Fruit fly (Drosophila melanogaster) whole organism, embryonic: ENCODE results near the gene spn-B.

Source experiments
- ATbp ChIP-seq: fragments of 200-800 bp; sonication (Bioruptor generic); optimal IDR thresholded peaks from 2 replicates; lab custom pipeline; 2017; ENCODE audit warnings: missing biosample characterization, mild to moderate bottlenecking, missing genetic modification characterization, missing genetic modification reagents
- Atf3 ChIP-seq: fragments of 200-800 bp; sonication (Bioruptor generic); optimal IDR thresholded peaks from 3 replicates; lab custom pipeline; 2016; ENCODE audit warnings: missing biosample characterization, missing genetic modification characterization
- Blimp-1 ChIP-seq: fragments of 200-800 bp; sonication (Bioruptor generic); optimal IDR thresholded peaks from 3 replicates; lab custom pipeline; 2018; ENCODE audit warnings: missing biosample characterization, missing genetic modification characterization, mild to moderate bottlenecking, moderate library complexity, missing genetic modification reagents
- CG10431 ChIP-seq: fragments of 200-800 bp; sonication (Bioruptor generic); optimal IDR thresholded peaks from 3 replicates; lab custom pipeline; 2018; ENCODE audit warnings: missing biosample characterization, mild to moderate bottlenecking, missing genetic modification characterization
- CG11247 ChIP-seq: fragments of 200-800 bp; sonication (Bioruptor generic); IDR thresholded peaks from 2 replicates; pipeline ENCODE4 v1.3.6; 2022; ENCODE audit warnings: missing biosample characterization, missing genetic modification characterization
- CG11504 ChIP-seq: fragments of 200-800 bp; sonication (Bioruptor generic); optimal IDR thresholded peaks from 3 replicates; lab custom pipeline; 2019; ENCODE audit warnings: missing biosample characterization, mild to moderate bottlenecking, missing genetic modification characterization, moderate library complexity
- CG12071 ChIP-seq: fragments of 200-800 bp; sonication (Bioruptor generic); optimal IDR thresholded peaks from 3 replicates; lab custom pipeline; 2018; ENCODE audit warnings: missing biosample characterization, mild to moderate bottlenecking, missing genetic modification characterization
- CG1233 ChIP-seq: fragments of 200-800 bp; sonication (Bioruptor generic); optimal IDR thresholded peaks from 4 replicates; lab custom pipeline; 2018; ENCODE audit warnings: missing biosample characterization, mild to moderate bottlenecking, missing genetic modification characterization
- CG14014 ChIP-seq: fragments of 200-800 bp; sonication (Bioruptor generic); IDR thresholded peaks from 2 replicates; pipeline ENCODE4 v1.3.6; 2022; ENCODE audit warnings: missing biosample characterization, missing genetic modification characterization
- CG15269 ChIP-seq: fragments of 200-800 bp; sonication (Bioruptor generic); optimal IDR thresholded peaks from 2 replicates; lab custom pipeline; 2018; ENCODE audit warnings: missing biosample characterization, mild to moderate bottlenecking, missing genetic modification characterization, moderate library complexity
- CG15514 ChIP-seq: fragments of 200-800 bp; sonication (Bioruptor generic); optimal IDR thresholded peaks from 3 replicates; lab custom pipeline; 2017; ENCODE audit warnings: missing biosample characterization, missing genetic modification characterization, mild to moderate bottlenecking, moderate library complexity, missing genetic modification reagents
- CG17385 ChIP-seq: fragments of 200-800 bp; sonication (Bioruptor generic); optimal IDR thresholded peaks from 3 replicates; lab custom pipeline; 2018; ENCODE audit warnings: missing biosample characterization, mild to moderate bottlenecking, missing genetic modification characterization
- CG17568 ChIP-seq: fragments of 200-800 bp; sonication (Bioruptor generic); optimal IDR thresholded peaks from 2 replicates; lab custom pipeline; 2018; ENCODE audit warnings: missing biosample characterization, mild to moderate bottlenecking, missing genetic modification characterization, moderate library complexity
- CG17829 ChIP-seq: fragments of 200-800 bp; optimal IDR thresholded peaks from 2 replicates; lab custom pipeline; 2019; ENCODE audit warnings: missing biosample characterization, mild to moderate bottlenecking, missing genetic modification characterization, moderate library complexity
- CG18011 ChIP-seq: fragments of 200-800 bp; sonication (Bioruptor generic); optimal IDR thresholded peaks from 2 replicates; lab custom pipeline; 2017; ENCODE audit warnings: missing biosample characterization, missing genetic modification characterization, mild to moderate bottlenecking, moderate library complexity, missing genotype
- CG2678 ChIP-seq: fragments of 200-800 bp; sonication (Bioruptor generic); optimal IDR thresholded peaks from 3 replicates; lab custom pipeline; 2019; ENCODE audit warnings: missing biosample characterization, mild to moderate bottlenecking, missing genetic modification characterization, moderate library complexity
- CG2875 ChIP-seq: fragments of 200-800 bp; sonication (Bioruptor generic); optimal IDR thresholded peaks from 2 replicates; lab custom pipeline; 2017; ENCODE audit warnings: missing biosample characterization, mild to moderate bottlenecking, missing genetic modification characterization, missing genetic modification reagents
- CG30403 ChIP-seq: fragments of 200-800 bp; sonication (Bioruptor generic); optimal IDR thresholded peaks from 3 replicates; lab custom pipeline; 2016; ENCODE audit warnings: missing biosample characterization, missing genetic modification characterization
- CG3065 ChIP-seq: fragments of 200-800 bp; sonication (Bioruptor generic); optimal IDR thresholded peaks from 2 replicates; lab custom pipeline; 2016; ENCODE audit warnings: missing biosample characterization, missing genetic modification characterization
- CG42726 ChIP-seq: fragments of 200-800 bp; sonication (Bioruptor generic); IDR thresholded peaks from 2 replicates; pipeline ENCODE4 v1.3.6; 2022; ENCODE audit warnings: missing biosample characterization, missing genetic modification characterization; ENCODE audit not compliant: partially characterized antibody
- CG6813 ChIP-seq: fragments of 200-800 bp; sonication (Bioruptor generic); optimal IDR thresholded peaks from 2 replicates; lab custom pipeline; 2017; ENCODE audit warnings: missing biosample characterization, missing genetic modification characterization, mild to moderate bottlenecking, moderate library complexity, missing genetic modification reagents
- CG7271 ChIP-seq: fragments of 200-800 bp; sonication (Bioruptor generic); optimal IDR thresholded peaks from 2 replicates; lab custom pipeline; 2018; ENCODE audit warnings: missing biosample characterization, mild to moderate bottlenecking, missing genetic modification characterization, moderate library complexity
- CG7839 ChIP-seq: fragments of 200-800 bp; sonication (Bioruptor generic); optimal IDR thresholded peaks from 3 replicates; lab custom pipeline; 2018; ENCODE audit warnings: missing biosample characterization, mild to moderate bottlenecking, missing genetic modification characterization, moderate library complexity
- CG9437 ChIP-seq: fragments of 200-800 bp; sonication (Bioruptor generic); optimal IDR thresholded peaks from 2 replicates; lab custom pipeline; 2018; ENCODE audit warnings: missing biosample characterization, mild to moderate bottlenecking, missing genetic modification characterization
- CG9609 ChIP-seq: fragments of 200-800 bp; sonication (Bioruptor generic); optimal IDR thresholded peaks from 3 replicates; lab custom pipeline; 2016; ENCODE audit warnings: missing biosample characterization, missing genetic modification characterization
- HLH54F ChIP-seq: fragments of 200-800 bp; sonication (Bioruptor generic); optimal IDR thresholded peaks from 3 replicates; lab custom pipeline; 2016; ENCODE audit warnings: missing biosample characterization, missing genetic modification characterization
- Hand ChIP-seq: fragments of 200-800 bp; sonication (Bioruptor generic); optimal IDR thresholded peaks from 2 replicates; lab custom pipeline; 2017; ENCODE audit warnings: mild to moderate bottlenecking, missing biosample characterization, missing genetic modification reagents, missing genetic modification characterization
- Hr51 ChIP-seq, 2 experiments: fragments of 200-800 bp; sonication (Bioruptor generic); optimal IDR thresholded peaks; 2 replicates in 1 of 2; 3 replicates in 1 of 2; lab custom pipeline; 2016 to 2018; ENCODE audit warnings: missing biosample characterization in 2 of 2, missing genetic modification characterization in 2 of 2, mild to moderate bottlenecking in 1 of 2, moderate library complexity in 1 of 2
- Lpt ChIP-seq: fragments of >200 bp; optimal IDR thresholded peaks from 2 replicates; lab custom pipeline; 2018; ENCODE audit warnings: missing biosample characterization, missing genetic modification characterization
- MBD-R2 ChIP-seq: fragments of 200-800 bp; sonication (Bioruptor generic); IDR thresholded peaks from 2 replicates; pipeline ENCODE4 v1.3.6; 2022; ENCODE audit warnings: missing biosample characterization, missing genetic modification characterization
- MTF-1 ChIP-seq: fragments of 200-800 bp; sonication (Bioruptor generic); optimal IDR thresholded peaks from 2 replicates; lab custom pipeline; 2018; ENCODE audit warnings: missing biosample characterization, mild to moderate bottlenecking, missing genetic modification characterization, borderline replicate concordance
- Med ChIP-seq: fragments of 200-800 bp; sonication (Bioruptor generic); peaks from one replicate; lab custom pipeline; 2016; ENCODE audit warnings: missing biosample characterization, missing genetic modification characterization, mild to moderate bottlenecking, inconsistent platforms, moderate library complexity
- Sox102F ChIP-seq: fragments of 200-800 bp; sonication (Bioruptor generic); optimal IDR thresholded peaks from 2 replicates; lab custom pipeline; 2018; ENCODE audit warnings: missing biosample characterization, mild to moderate bottlenecking, missing genetic modification characterization, moderate library complexity
- br ChIP-seq: fragments of >200 bp; optimal IDR thresholded peaks from 2 replicates; lab custom pipeline; 2017
- crc ChIP-seq: fragments of 200-800 bp; sonication (Bioruptor generic); optimal IDR thresholded peaks from 2 replicates; lab custom pipeline; 2016; ENCODE audit warnings: missing biosample characterization, missing genetic modification characterization
- fd102C ChIP-seq: fragments of 200-800 bp; sonication (Bioruptor generic); optimal IDR thresholded peaks from 2 replicates; lab custom pipeline; 2018; ENCODE audit warnings: missing biosample characterization, mild to moderate bottlenecking, missing genetic modification characterization, moderate library complexity
- ham ChIP-seq: fragments of 200-800 bp; sonication (Bioruptor generic); IDR thresholded peaks from 2 replicates; pipeline ENCODE4 v1.3.6; 2022; ENCODE audit warnings: missing biosample characterization, missing genetic modification characterization
- inv ChIP-seq: fragments of 200-800 bp; sonication (Bioruptor generic); IDR thresholded peaks from 2 replicates; pipeline ENCODE4 v1.3.6; 2022; ENCODE audit warnings: missing biosample characterization, missing genetic modification characterization; ENCODE audit not compliant: partially characterized antibody
- kah ChIP-seq: fragments of 200-800 bp; sonication (Bioruptor generic); optimal IDR thresholded peaks from 2 replicates; lab custom pipeline; 2018; ENCODE audit warnings: missing biosample characterization, mild to moderate bottlenecking, missing genetic modification characterization
- knrl ChIP-seq: fragments of 200-800 bp; sonication (Bioruptor generic); IDR thresholded peaks from 3 replicates; pipeline ENCODE4 v1.3.6; 2022; ENCODE audit warnings: missing biosample characterization, missing genetic modification characterization; ENCODE audit not compliant: partially characterized antibody
- mam ChIP-seq: fragments of 200-800 bp; sonication (Bioruptor generic); optimal IDR thresholded peaks from 3 replicates; lab custom pipeline; 2016; ENCODE audit warnings: missing biosample characterization, missing genetic modification characterization
- nau ChIP-seq: fragments of 200-800 bp; sonication (Bioruptor generic); optimal IDR thresholded peaks from 3 replicates; lab custom pipeline; 2017; ENCODE audit warnings: missing biosample characterization, mild to moderate bottlenecking, missing genetic modification characterization, missing genetic modification reagents
- phol ChIP-seq: fragments of 200-800 bp; sonication (Bioruptor generic); optimal IDR thresholded peaks from 3 replicates; lab custom pipeline; 2018; ENCODE audit warnings: missing biosample characterization, mild to moderate bottlenecking, missing genetic modification characterization, moderate library complexity
- prd ChIP-seq, 3 experiments: fragments of >200 bp in 2 of 3; fragments of 200-800 bp in 1 of 3; sonication (Bioruptor generic) in 1 of 3; optimal IDR thresholded peaks in 2 of 3; IDR thresholded peaks in 1 of 3; 2 replicates in 2 of 3; 3 replicates in 1 of 3; pipeline versions ENCODE4 v1.3.6 to Lab custom; 2017 to 2022; ENCODE audit warnings: missing biosample characterization in 1 of 3, missing genetic modification characterization in 1 of 3
- scrt ChIP-seq: fragments of 200-800 bp; sonication (Bioruptor generic); optimal IDR thresholded peaks from 2 replicates; lab custom pipeline; 2018; ENCODE audit warnings: missing biosample characterization, mild to moderate bottlenecking, missing genetic modification characterization, moderate library complexity
- sima ChIP-seq: fragments of 200-800 bp; sonication (Bioruptor generic); optimal IDR thresholded peaks from 2 replicates; lab custom pipeline; 2016; ENCODE audit warnings: missing biosample characterization, missing genetic modification characterization
- toy ChIP-seq: fragments of 200-800 bp; sonication (Bioruptor generic); IDR thresholded peaks from 2 replicates; pipeline ENCODE4 v1.3.6; 2022; ENCODE audit warnings: missing biosample characterization, missing genetic modification characterization
- tx ChIP-seq: fragments of 200-800 bp; sonication (Bioruptor generic); optimal IDR thresholded peaks from 2 replicates; lab custom pipeline; 2016; ENCODE audit warnings: missing biosample characterization, missing genetic modification characterization
- wek ChIP-seq: fragments of 200-800 bp; sonication (Bioruptor generic); optimal IDR thresholded peaks from 3 replicates; lab custom pipeline; 2018; ENCODE audit warnings: missing biosample characterization, mild to moderate bottlenecking, missing genetic modification characterization, moderate library complexity

The spn-B gene

dm6 chr3R:14284422-14284760 is 43.5 kb upstream of the spn-B start (continued):
- TF ChIP-seq toy (GFP tag; lab: Robert Waterston, UW) (no peak), CG15514 (GFP tag; lab: Kevin White, UChicago) (peak; percentile 13), phol (tag; lab: Kevin White, UChicago) (peak; percentile 23), CG14014 (GFP tag; lab: Robert Waterston, UW) (no peak), HLH54F (GFP tag; lab: Kevin White, UChicago) (peak; percentile 1), fd102C (GFP tag; lab: Kevin White, UChicago) (no peak), CG10431 (GFP tag; lab: Kevin White, UChicago) (peak; percentile 23), CG2678 (tag; lab: Kevin White, UChicago) (peak; percentile 27), Lpt (no peak), CG17568 (GFP tag; lab: Kevin White, UChicago) (peak; percentile 6), Hr51 (GFP tag; optimal IDR thresholded peaks at IDR 0.05; lab: Kevin White, UChicago) (peak in 1 of 2 experiments; percentile 46), CG6813 (GFP tag; lab: Kevin White, UChicago) (no peak), crc (GFP tag; lab: Kevin White, UChicago) (no peak), Hand (GFP tag; lab: Kevin White, UChicago) (peak; percentile 14), CG9437 (GFP tag; lab: Kevin White, UChicago) (peak; percentile 5), CG12071 (GFP tag; lab: Kevin White, UChicago) (peak; percentile 53), CG30403 (GFP tag; lab: Kevin White, UChicago) (no peak), inv (no peak), CG9609 (peak; percentile 16), scrt (GFP tag; lab: Kevin White, UChicago) (no peak), CG11247 (GFP tag; lab: Robert Waterston, UW) (no peak), CG7839 (peak; percentile 19), CG3065 (no peak), MBD-R2 (GFP tag; lab: Robert Waterston, UW) (no peak), mam (no peak), CG2875 (GFP tag; lab: Kevin White, UChicago) (peak; percentile 36), CG17829 (tag; lab: Kevin White, UChicago) (peak; percentile 9), ATbp (GFP tag; lab: Kevin White, UChicago) (peak; percentile 82), Blimp-1 (GFP tag; lab: Kevin White, UChicago) (peak; percentile 5), Atf3 (GFP tag; lab: Kevin White, UChicago) (no peak), Med (GFP tag; lab: Kevin White, UChicago) (peak; percentile 75), wek (GFP tag; lab: Kevin White, UChicago) (peak; percentile 36), knrl (GFP tag; lab: Robert Waterston, UW) (no peak), sima (peak; percentile 4), CG1233 (peak; percentile 30), ham (GFP tag; lab: Robert Waterston, UW) (no peak), tx (GFP tag; lab: Kevin White, UChicago) (peak; percentile 36), nau (peak; percentile 10), Sox102F (GFP tag; lab: Kevin White, UChicago) (peak; percentile 40), prd (optimal IDR thresholded peaks at IDR 0.05; lab: Kevin White, UChicago) (no peak), prd (GFP tag; IDR thresholded peaks at IDR 0.05; lab: Robert Waterston, UW) (no peak), CG42726 (GFP tag; lab: Robert Waterston, UW) (no peak), CG18011 (GFP tag; lab: Kevin White, UChicago) (no peak), kah (GFP tag; lab: Kevin White, UChicago) (no peak), CG17385 (GFP tag; lab: Kevin White, UChicago) (peak; percentile 8), CG15269 (tag; lab: Kevin White, UChicago) (no peak), CG7271 (tag; lab: Kevin White, UChicago) (peak; percentile 6), br (no peak), CG11504 (peak; percentile 44), MTF-1 (GFP tag; lab: Kevin White, UChicago) (peak; percentile 60)
